Worm (Caenorhabditis elegans): ENCODE measurements around the gene abu-11.

DNA sequence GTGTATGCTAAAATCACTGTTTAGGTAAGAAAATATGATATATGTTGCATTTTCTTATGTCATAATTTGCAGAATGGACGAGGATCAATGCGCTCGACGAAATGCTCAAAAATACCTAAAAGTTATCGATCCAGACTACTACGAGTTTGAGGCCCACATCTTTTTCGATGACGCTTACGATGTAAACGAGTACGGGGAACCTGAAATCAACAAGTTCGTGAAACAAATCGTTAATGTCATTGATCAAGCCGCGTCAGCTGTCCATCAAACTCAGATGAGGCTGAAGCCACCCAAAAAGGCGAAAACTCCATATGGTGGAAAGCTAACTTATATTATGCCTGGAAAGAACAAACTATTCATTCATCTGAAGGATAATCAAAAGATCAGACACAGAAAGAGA is 13.7 kb upstream of the abu-11 start:
- no peak for TF ChIP-seq dao-5 (tag; optimal IDR thresholded peaks at IDR 0.05)
- TF ChIP-seq W03F9.2 (tag; optimal IDR thresholded peaks at IDR 0.05) = no peak
